Fruit fly (Drosophila melanogaster) whole organism, embryonic: ENCODE results near the gene CG44261.

Experiments used
- Aef1 ChIP-seq: fragments of 200-800 bp; sonication (Bioruptor generic); IDR thresholded peaks from 3 replicates; pipeline ENCODE4 v1.3.6; 2022; ENCODE audit warnings: missing biosample characterization, missing genetic modification characterization
- Bteb2 ChIP-seq: fragments of 200-800 bp; sonication (Bioruptor generic); optimal IDR thresholded peaks from 2 replicates; lab custom pipeline; 2016; ENCODE audit warnings: missing biosample characterization, missing genetic modification characterization
- CG10147 ChIP-seq: fragments of 200-800 bp; sonication (Bioruptor generic); optimal IDR thresholded peaks from 2 replicates; lab custom pipeline; 2019; ENCODE audit warnings: missing biosample characterization, mild to moderate bottlenecking, missing genetic modification characterization, moderate library complexity
- CG10366 ChIP-seq: fragments of 200-800 bp; sonication (Bioruptor generic); IDR thresholded peaks from 2 replicates; pipeline ENCODE4 v1.3.6; 2022; ENCODE audit warnings: missing biosample characterization, missing genetic modification characterization
- CG10654 ChIP-seq: fragments of 200-800 bp; sonication (Bioruptor generic); optimal IDR thresholded peaks from 2 replicates; lab custom pipeline; 2016; ENCODE audit warnings: missing biosample characterization, missing genetic modification characterization
- CG11247 ChIP-seq: fragments of 200-800 bp; sonication (Bioruptor generic); IDR thresholded peaks from 2 replicates; pipeline ENCODE4 v1.3.6; 2022; ENCODE audit warnings: missing biosample characterization, missing genetic modification characterization
- CG11695 ChIP-seq: fragments of 200-800 bp; sonication (Bioruptor generic); IDR thresholded peaks from 3 replicates; pipeline ENCODE4 v1.3.6; 2022; ENCODE audit warnings: missing biosample characterization, missing genetic modification characterization
- CG14667 ChIP-seq: fragments of 200-800 bp; sonication (Bioruptor generic); IDR thresholded peaks from 2 replicates; pipeline ENCODE4 v1.3.6; 2022; ENCODE audit warnings: missing biosample characterization, missing genetic modification characterization
- CG14860 ChIP-seq: fragments of 200-800 bp; sonication (Bioruptor generic); IDR thresholded peaks from 3 replicates; pipeline ENCODE4 v1.3.6; 2022; ENCODE audit warnings: missing biosample characterization, missing genetic modification characterization; ENCODE audit not compliant: partially characterized antibody
- CG15479 ChIP-seq: fragments of 200-800 bp; sonication (Bioruptor generic); optimal IDR thresholded peaks from 3 replicates; lab custom pipeline; 2019; ENCODE audit warnings: missing biosample characterization, mild to moderate bottlenecking, missing genetic modification characterization, moderate library complexity
- CG1603 ChIP-seq: fragments of 200-800 bp; sonication (Bioruptor generic); optimal IDR thresholded peaks from 2 replicates; lab custom pipeline; 2019; ENCODE audit warnings: missing biosample characterization, mild to moderate bottlenecking, missing genetic modification characterization, moderate library complexity
- CG18764 ChIP-seq: fragments of 200-800 bp; sonication (Bioruptor generic); optimal IDR thresholded peaks from 3 replicates; lab custom pipeline; 2016; ENCODE audit warnings: missing biosample characterization, missing genetic modification characterization
- CG2120 ChIP-seq: fragments of 200-800 bp; sonication (Bioruptor generic); optimal IDR thresholded peaks from 3 replicates; lab custom pipeline; 2016; ENCODE audit warnings: missing biosample characterization, missing genetic modification characterization
- CG3065 ChIP-seq: fragments of 200-800 bp; sonication (Bioruptor generic); optimal IDR thresholded peaks from 2 replicates; lab custom pipeline; 2016; ENCODE audit warnings: missing biosample characterization, missing genetic modification characterization
- CG4282 ChIP-seq: fragments of 200-800 bp; sonication (Bioruptor generic); optimal IDR thresholded peaks from 2 replicates; lab custom pipeline; 2016; ENCODE audit warnings: missing biosample characterization, missing genetic modification characterization
- CG43689 ChIP-seq: fragments of 200-800 bp; sonication (Bioruptor generic); IDR thresholded peaks from 2 replicates; pipeline ENCODE4 v1.3.6; 2022; ENCODE audit warnings: missing biosample characterization, missing genetic modification characterization
- Camta ChIP-seq: fragments of 200-800 bp; sonication (Bioruptor generic); optimal IDR thresholded peaks from 2 replicates; lab custom pipeline; 2016; ENCODE audit warnings: missing biosample characterization, missing genetic modification characterization
- D ChIP-seq, 2 experiments: fragments of 200-800 bp in 1 of 2; fragments of >200 bp in 1 of 2; sonication (Bioruptor generic) in 1 of 2; optimal IDR thresholded peaks; 2 replicates in 1 of 2; 3 replicates in 1 of 2; lab custom pipeline; 2017; ENCODE audit warnings: mild to moderate bottlenecking in 1 of 2, missing biosample characterization in 1 of 2, missing genetic modification characterization in 1 of 2, missing genetic modification reagents in 1 of 2
- D19A ChIP-seq: fragments of 200-800 bp; optimal IDR thresholded peaks from 3 replicates; lab custom pipeline; 2019; ENCODE audit warnings: missing biosample characterization, mild to moderate bottlenecking, missing genetic modification characterization, moderate library complexity
- Dfd ChIP-seq, 2 experiments: fragments of >200 bp; optimal IDR thresholded peaks; 2 replicates each; lab custom pipeline; 2017; ENCODE audit warnings: missing biosample characterization in 2 of 2, missing genetic modification characterization in 2 of 2
- Dip3 ChIP-seq: fragments of 200-800 bp; sonication (Bioruptor generic); optimal IDR thresholded peaks from 3 replicates; lab custom pipeline; 2016; ENCODE audit warnings: missing biosample characterization, missing genetic modification characterization
- E2f1 ChIP-seq: fragments of 200-800 bp; sonication (Bioruptor generic); IDR thresholded peaks from 2 replicates; pipeline ENCODE4 v1.3.6; 2022; ENCODE audit warnings: missing biosample characterization, missing genetic modification characterization
- ERR ChIP-seq: fragments of 200-800 bp; sonication (Bioruptor generic); optimal IDR thresholded peaks from 2 replicates; lab custom pipeline; 2016; ENCODE audit warnings: missing biosample characterization, missing genetic modification characterization
- Ets97D ChIP-seq: fragments of 200-800 bp; sonication (Bioruptor generic); optimal IDR thresholded peaks from 3 replicates; lab custom pipeline; 2016; ENCODE audit warnings: missing biosample characterization, missing genetic modification characterization
- Hand ChIP-seq: fragments of 200-800 bp; sonication (Bioruptor generic); optimal IDR thresholded peaks from 2 replicates; lab custom pipeline; 2017; ENCODE audit warnings: mild to moderate bottlenecking, missing biosample characterization, missing genetic modification reagents, missing genetic modification characterization
- Hmr ChIP-seq: fragments of 200-800 bp; sonication (Bioruptor generic); optimal IDR thresholded peaks from 3 replicates; lab custom pipeline; 2017; ENCODE audit warnings: mild to moderate bottlenecking, missing biosample characterization, missing genetic modification reagents, missing genetic modification characterization
- Kr ChIP-seq: fragments of 200-800 bp; sonication (Bioruptor generic); optimal IDR thresholded peaks from 2 replicates; lab custom pipeline; 2017; ENCODE audit warnings: missing biosample characterization, mild to moderate bottlenecking, missing genetic modification characterization
- Rfx ChIP-seq: fragments of 200-800 bp; sonication (Bioruptor generic); IDR thresholded peaks from 2 replicates; pipeline ENCODE4 v1.3.6; 2022; ENCODE audit warnings: missing biosample characterization, missing genetic modification characterization
- Rx ChIP-seq: fragments of 200-800 bp; sonication (Bioruptor generic); IDR thresholded peaks from 2 replicates; pipeline ENCODE4 v1.3.6; 2022; ENCODE audit warnings: missing biosample characterization, missing genetic modification characterization
- YL-1 ChIP-seq: fragments of 200-800 bp; sonication (Bioruptor generic); optimal IDR thresholded peaks from 3 replicates; lab custom pipeline; 2017; ENCODE audit warnings: missing biosample characterization, mild to moderate bottlenecking, missing genetic modification characterization
- ac ChIP-seq: fragments of 200-800 bp; sonication (Bioruptor generic); optimal IDR thresholded peaks from 3 replicates; lab custom pipeline; 2017; ENCODE audit warnings: missing biosample characterization, mild to moderate bottlenecking, missing genetic modification characterization
- dimm ChIP-seq: fragments of 200-800 bp; sonication (Bioruptor generic); IDR thresholded peaks from 2 replicates; pipeline ENCODE4 v1.3.6; 2022; ENCODE audit warnings: missing biosample characterization, missing genetic modification characterization
- dysf ChIP-seq: fragments of 200-800 bp; sonication (Bioruptor generic); IDR thresholded peaks from 3 replicates; pipeline ENCODE4 v1.3.6; 2022; ENCODE audit warnings: missing biosample characterization, missing genetic modification characterization
- ewg ChIP-seq: fragments of 200-800 bp; sonication (Bioruptor generic); optimal IDR thresholded peaks from 3 replicates; lab custom pipeline; 2017; ENCODE audit warnings: mild to moderate bottlenecking, missing biosample characterization, missing genetic modification reagents, missing genetic modification characterization
- fru ChIP-seq: fragments of >200 bp; optimal IDR thresholded peaks from 2 replicates; lab custom pipeline; 2017
- gce ChIP-seq: fragments of 200-800 bp; sonication (Bioruptor generic); IDR thresholded peaks from 3 replicates; pipeline ENCODE4 v1.3.6; 2022; ENCODE audit warnings: missing biosample characterization, missing genetic modification characterization
- gcm ChIP-seq: fragments of 200-800 bp; sonication (Bioruptor generic); optimal IDR thresholded peaks from 2 replicates; lab custom pipeline; 2019; ENCODE audit warnings: missing biosample characterization, mild to moderate bottlenecking, missing genetic modification characterization, moderate library complexity
- gcm2 ChIP-seq: fragments of 200-800 bp; sonication (Bioruptor generic); optimal IDR thresholded peaks from 2 replicates; lab custom pipeline; 2016; ENCODE audit warnings: missing biosample characterization, missing genetic modification characterization
- ham ChIP-seq: fragments of 200-800 bp; sonication (Bioruptor generic); IDR thresholded peaks from 2 replicates; pipeline ENCODE4 v1.3.6; 2022; ENCODE audit warnings: missing biosample characterization, missing genetic modification characterization
- jigr1 ChIP-seq: fragments of 200-800 bp; sonication (Bioruptor generic); IDR thresholded peaks from 3 replicates; pipeline ENCODE4 v1.3.6; 2022; ENCODE audit warnings: missing biosample characterization, missing genetic modification characterization
- kni ChIP-seq: fragments of 200-800 bp; sonication (Bioruptor generic); optimal IDR thresholded peaks from 3 replicates; lab custom pipeline; 2017; ENCODE audit warnings: mild to moderate bottlenecking, missing biosample characterization, missing genetic modification reagents, missing genetic modification characterization
- lov ChIP-seq, 2 experiments: fragments of 200-800 bp in 1 of 2; fragments of >200 bp in 1 of 2; sonication (Bioruptor generic) in 1 of 2; IDR thresholded peaks in 1 of 2; optimal IDR thresholded peaks in 1 of 2; 2 replicates in 1 of 2; 3 replicates in 1 of 2; pipeline versions ENCODE4 v1.3.6 to Lab custom; 2017 to 2022; ENCODE audit warnings: missing biosample characterization in 1 of 2, missing genetic modification characterization in 1 of 2
- luna ChIP-seq: fragments of 200-800 bp; sonication (Bioruptor generic); optimal IDR thresholded peaks from 2 replicates; lab custom pipeline; 2016; ENCODE audit warnings: missing biosample characterization, missing genetic modification characterization
- maf-S ChIP-seq: fragments of 200-800 bp; sonication (Bioruptor generic); optimal IDR thresholded peaks from 2 replicates; lab custom pipeline; 2016; ENCODE audit warnings: missing biosample characterization, missing genetic modification characterization
- pum ChIP-seq: fragments of 200-800 bp; sonication (Bioruptor generic); optimal IDR thresholded peaks from 2 replicates; lab custom pipeline; 2016; ENCODE audit warnings: missing biosample characterization, missing genetic modification characterization
- shn ChIP-seq: fragments of 200-800 bp; sonication (Bioruptor generic); optimal IDR thresholded peaks from 3 replicates; lab custom pipeline; 2016; ENCODE audit warnings: missing biosample characterization, missing genetic modification characterization
- sisA ChIP-seq: fragments of 200-800 bp; sonication (Bioruptor generic); IDR thresholded peaks from 2 replicates; pipeline ENCODE4 v1.3.6; 2022; ENCODE audit warnings: missing biosample characterization, missing genetic modification characterization
- slou ChIP-seq: fragments of 200-800 bp; sonication (Bioruptor generic); optimal IDR thresholded peaks from 3 replicates; lab custom pipeline; 2016; ENCODE audit warnings: missing biosample characterization, missing genetic modification characterization
- slp2 ChIP-seq: fragments of 200-800 bp; sonication (Bioruptor generic); optimal IDR thresholded peaks from 2 replicates; lab custom pipeline; 2016; ENCODE audit warnings: missing biosample characterization, missing genetic modification characterization
- wek ChIP-seq: fragments of 200-800 bp; sonication (Bioruptor generic); optimal IDR thresholded peaks from 3 replicates; lab custom pipeline; 2018; ENCODE audit warnings: missing biosample characterization, mild to moderate bottlenecking, missing genetic modification characterization, moderate library complexity
- zf30C ChIP-seq: fragments of 200-800 bp; sonication (Bioruptor generic); optimal IDR thresholded peaks from 3 replicates; lab custom pipeline; 2018; ENCODE audit warnings: missing biosample characterization, mild to moderate bottlenecking, missing genetic modification characterization

Gene CG44261

dm6 chr3R:9404104-9404512 lies 3.9 kb downstream of the CG44261 start, which contains the start of the genes CG9356, BBIP1 and CG8135 (continued):
- TF ChIP-seq CG14667 (GFP tag; lab: Robert Waterston, UW) (no peak), CG18764 (peak; percentile 64), zf30C (no peak), ERR (GFP tag; lab: Kevin White, UChicago) (peak; percentile 82), Ets97D (GFP tag; lab: Kevin White, UChicago) (peak; percentile 91), Kr (GFP tag; lab: Kevin White, UChicago) (no peak), Camta (peak; percentile 71), Bteb2 (GFP tag; lab: Kevin White, UChicago) (peak; percentile 82), CG11695 (peak; percentile 55; the same call in 1 of the 3 replicates), dysf (GFP tag; lab: Robert Waterston, UW) (peak; percentile 59; the same call in 1 of the 3 replicates), CG10654 (GFP tag; lab: Kevin White, UChicago) (peak; percentile 78), CG43689 (GFP tag; lab: Robert Waterston, UW) (no peak), gcm2 (GFP tag; lab: Kevin White, UChicago) (no peak), wek (GFP tag; lab: Kevin White, UChicago) (no peak), ac (GFP tag; lab: Kevin White, UChicago) (no peak), CG2120 (GFP tag; lab: Kevin White, UChicago) (peak; percentile 88), CG15479 (GFP tag; lab: Kevin White, UChicago) (no peak), CG10147 (no peak), CG14860 (GFP tag; lab: Robert Waterston, UW) (no peak), D19A (tag; lab: Kevin White, UChicago) (no peak), shn (GFP tag; lab: Kevin White, UChicago) (peak; percentile 57), Hmr (GFP tag; lab: Kevin White, UChicago) (peak; percentile 77), Aef1 (GFP tag; lab: Robert Waterston, UW) (peak; percentile 53; the same call in 2 of the 3 replicates), maf-S (peak; percentile 77), Dfd (GFP tag; optimal IDR thresholded peaks at IDR 0.05; lab: Kevin White, UChicago) (no peak), ham (GFP tag; lab: Robert Waterston, UW) (no peak), ewg (GFP tag; lab: Kevin White, UChicago) (peak; percentile 28), Hand (GFP tag; lab: Kevin White, UChicago) (no peak), fru (lab: Kevin White, UChicago) (no peak), Rfx (GFP tag; lab: Robert Waterston, UW) (peak; percentile 55), CG4282 (GFP tag; lab: Kevin White, UChicago) (peak; percentile 79), D (optimal IDR thresholded peaks at IDR 0.05; lab: Kevin White, UChicago) (no peak), D (GFP tag; optimal IDR thresholded peaks at IDR 0.05; lab: Kevin White, UChicago) (peak; percentile 19), CG10366 (peak; percentile 73), sisA (GFP tag; lab: Robert Waterston, UW) (peak; percentile 71), pum (GFP tag; lab: Kevin White, UChicago) (peak; percentile 75), CG3065 (GFP tag; lab: Kevin White, UChicago) (peak; percentile 64), slp2 (GFP tag; lab: Kevin White, UChicago) (peak; percentile 73), slou (peak; percentile 46), Dip3 (GFP tag; lab: Kevin White, UChicago) (peak; percentile 81), gcm (GFP tag; lab: Kevin White, UChicago) (no peak), Rx (GFP tag; lab: Robert Waterston, UW) (peak; percentile 71), YL-1 (GFP tag; lab: Kevin White, UChicago) (peak; percentile 96), E2f1 (GFP tag; lab: Robert Waterston, UW) (peak; percentile 66), CG1603 (peak; percentile 85), gce (GFP tag; lab: Robert Waterston, UW) (no peak), CG11247 (GFP tag; lab: Robert Waterston, UW) (peak; percentile 54; the same call in 1 of the 2 replicates), lov (optimal IDR thresholded peaks at IDR 0.05; lab: Kevin White, UChicago) (no peak), lov (GFP tag; IDR thresholded peaks at IDR 0.05; lab: Robert Waterston, UW) (no peak), jigr1 (GFP tag; lab: Robert Waterston, UW) (no peak), dimm (GFP tag; lab: Robert Waterston, UW) (no peak), luna (GFP tag; lab: Kevin White, UChicago) (peak; percentile 39), kni (GFP tag; lab: Kevin White, UChicago) (peak; percentile 82)
